Worm (Caenorhabditis elegans): Measurements from ENCODE around the gene hpo-36.

DNA sequence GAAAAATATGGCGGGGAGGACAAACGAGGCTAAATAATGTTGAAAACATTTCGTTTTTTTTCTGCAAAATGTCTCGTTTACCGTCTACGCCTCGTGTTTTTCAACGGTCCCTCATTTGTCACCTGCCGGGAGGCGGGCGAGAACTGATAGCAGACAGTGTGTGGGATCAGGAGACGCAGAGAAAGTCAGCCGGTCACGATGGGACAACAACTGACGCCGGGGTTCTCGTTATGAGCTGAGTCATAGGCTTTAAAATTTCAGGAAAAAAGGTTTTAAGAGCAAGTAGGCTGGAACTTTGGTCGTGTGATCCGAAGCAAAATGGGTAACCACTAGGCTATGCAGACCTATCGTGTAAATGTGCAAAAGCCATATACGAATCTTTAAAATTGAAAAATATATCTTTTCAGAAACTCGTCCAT is 53.4 kb downstream of the hpo-36 start, which contains the start of gene W08A12.2:
- TF ChIP-seq sea-2 (GFP tag; optimal IDR thresholded peaks at IDR 0.05) = no peak
- no peak for TF ChIP-seq pqm-1 (tag; optimal IDR thresholded peaks at IDR 0.05)
- no peak for TF ChIP-seq snpc-4 (tag; optimal IDR thresholded peaks at IDR 0.05)
- TF ChIP-seq lin-15B (tag; optimal IDR thresholded peaks at IDR 0.05) = no peak
